Worm (Caenorhabditis elegans) whole organism, late embryonic: ENCODE measurements around the gene Y77E11A.23.

ENCODE experiments used
- C38D4.7 ChIP-seq: fragments of 200-800 bp; sonication (Bioruptor generic); optimal IDR thresholded peaks from 2 replicates; lab custom pipeline; 2018; ENCODE audit warnings: mild to moderate bottlenecking, missing genetic modification characterization, moderate library complexity, missing compliant biosample characterization
- ama-1 ChIP-seq: fragments of 150-350 bp; optimal IDR thresholded peaks from 2 replicates; lab custom pipeline; 2014
- elt-2 ChIP-seq: sonication (generic microtip); optimal IDR thresholded peaks from 2 replicates; lab custom pipeline; 2016; ENCODE audit warnings: missing genetic modification reagents, missing genetic modification characterization, missing compliant biosample characterization
- npax-4 ChIP-seq: sonication (generic microtip); optimal IDR thresholded peaks from 2 replicates; lab custom pipeline; 2016; ENCODE audit warnings: missing genetic modification characterization, missing compliant biosample characterization
- pha-2 ChIP-seq: sonication (generic microtip); optimal IDR thresholded peaks from 2 replicates; lab custom pipeline; 2017; ENCODE audit warnings: mild to moderate bottlenecking, missing genetic modification characterization, missing compliant biosample characterization
- sox-2 ChIP-seq: fragments of 200-800 bp; sonication (Bioruptor generic); IDR thresholded peaks from 2 replicates; pipeline ENCODE4 v1.3.6; 2022; ENCODE audit warnings: missing genetic modification reagents, missing genetic modification characterization, missing compliant biosample characterization
- sox-4 ChIP-seq: sonication (generic microtip); optimal IDR thresholded peaks from 2 replicates; lab custom pipeline; 2017; ENCODE audit warnings: mild to moderate bottlenecking, missing genetic modification characterization, inconsistent platforms, missing compliant biosample characterization

The Y77E11A.23 gene

ce11 chrIV:1380350-1380749, 49.8 kb downstream of the Y77E11A.23 start:
- peak; percentile 6; the same call in 1 of the 2 replicates for TF ChIP-seq sox-2
- no peak for TF ChIP-seq C38D4.7 (GFP tag; lab: Kevin White, UChicago)
- TF ChIP-seq npax-4 (tag; lab: Kevin White, UChicago) = no peak
- TF ChIP-seq elt-2 (tag; lab: Kevin White, UChicago) = no peak
- TF ChIP-seq ama-1 (lab: Kevin White, UChicago) = no peak
- no peak for TF ChIP-seq sox-4 (tag; lab: Kevin White, UChicago)
- TF ChIP-seq pha-2 (tag; lab: Kevin White, UChicago) = no peak
